Fruit fly (Drosophila melanogaster) whole organism, prepupa: ENCODE data around the gene CG4074.
A peak's percentile ranks its signal among the peaks of the same experiment; 100 is the strongest.

ENCODE experiments used
- Blimp-1 ChIP-seq: fragments of 200-800 bp; sonication (Bioruptor generic); optimal IDR thresholded peaks from 3 replicates; lab custom pipeline; 2017; ENCODE audit warnings: missing biosample characterization, missing genetic modification characterization, mild to moderate bottlenecking, moderate library complexity, missing genetic modification reagents
- CG10631 ChIP-seq: fragments of 200-800 bp; sonication (Bioruptor generic); optimal IDR thresholded peaks from 2 replicates; lab custom pipeline; 2016; ENCODE audit warnings: missing biosample characterization, missing genetic modification characterization
- CG10669 ChIP-seq: fragments of 200-800 bp; sonication (Bioruptor generic); optimal IDR thresholded peaks from 3 replicates; lab custom pipeline; 2018; ENCODE audit warnings: missing biosample characterization, mild to moderate bottlenecking, missing genetic modification characterization, moderate library complexity
- CG11762 ChIP-seq: fragments of 200-800 bp; sonication (Bioruptor generic); optimal IDR thresholded peaks from 3 replicates; lab custom pipeline; 2016; ENCODE audit warnings: missing biosample characterization, missing genetic modification characterization; ENCODE audit not compliant: insufficient read depth
- CG16779 ChIP-seq: fragments of 200-800 bp; sonication (Bioruptor generic); optimal IDR thresholded peaks from 3 replicates; lab custom pipeline; 2017; ENCODE audit warnings: missing biosample characterization, mild to moderate bottlenecking, missing genetic modification characterization
- CG3032 ChIP-seq: fragments of 200-800 bp; optimal IDR thresholded peaks from 2 replicates; lab custom pipeline; 2019; ENCODE audit warnings: missing biosample characterization, mild to moderate bottlenecking, missing genetic modification characterization, moderate library complexity
- CG32006 ChIP-seq: fragments of 200-800 bp; sonication (Bioruptor generic); optimal IDR thresholded peaks from 3 replicates; lab custom pipeline; 2017; ENCODE audit warnings: missing biosample characterization, mild to moderate bottlenecking, missing genetic modification characterization
- CG34406 ChIP-seq: fragments of 200-800 bp; sonication (Bioruptor generic); optimal IDR thresholded peaks from 3 replicates; lab custom pipeline; 2016; ENCODE audit warnings: missing biosample characterization, missing genetic modification characterization
- CG3919 ChIP-seq: fragments of 200-800 bp; sonication (Bioruptor generic); optimal IDR thresholded peaks from 3 replicates; lab custom pipeline; 2016; ENCODE audit warnings: missing biosample characterization, missing genetic modification characterization
- CG4318 ChIP-seq: fragments of 200-800 bp; sonication (Bioruptor generic); optimal IDR thresholded peaks from 3 replicates; lab custom pipeline; 2017; ENCODE audit warnings: missing biosample characterization, mild to moderate bottlenecking, missing genetic modification characterization
- CG6163 ChIP-seq: fragments of 200-800 bp; sonication (Bioruptor generic); IDR thresholded peaks from 3 replicates; pipeline ENCODE4 v1.3.6; 2022; ENCODE audit warnings: missing biosample characterization, missing genetic modification characterization
- CG6276 ChIP-seq: fragments of 200-800 bp; sonication (Bioruptor generic); optimal IDR thresholded peaks from 2 replicates; lab custom pipeline; 2017; ENCODE audit warnings: missing biosample characterization, mild to moderate bottlenecking, missing genetic modification characterization
- CG6792 ChIP-seq: fragments of 200-800 bp; sonication (Bioruptor generic); optimal IDR thresholded peaks from 3 replicates; lab custom pipeline; 2016; ENCODE audit warnings: missing biosample characterization, missing genetic modification characterization
- CG6854 ChIP-seq: fragments of 200-800 bp; sonication (Bioruptor generic); optimal IDR thresholded peaks from 2 replicates; lab custom pipeline; 2017; ENCODE audit warnings: missing biosample characterization, mild to moderate bottlenecking, missing genetic modification characterization
- CG8119 ChIP-seq: fragments of 200-800 bp; sonication (Bioruptor generic); IDR thresholded peaks from 3 replicates; pipeline ENCODE4 v1.3.6; 2022; ENCODE audit warnings: missing biosample characterization, missing genetic modification characterization
- CG8319 ChIP-seq: fragments of 200-800 bp; sonication (Bioruptor generic); optimal IDR thresholded peaks from 3 replicates; lab custom pipeline; 2016; ENCODE audit warnings: missing biosample characterization, missing genetic modification characterization
- CG8632 ChIP-seq: fragments of 200-800 bp; sonication (Bioruptor generic); optimal IDR thresholded peaks from 3 replicates; lab custom pipeline; 2016; ENCODE audit warnings: missing biosample characterization, missing genetic modification characterization
- CG9139 ChIP-seq: fragments of 200-800 bp; sonication (Bioruptor generic); optimal IDR thresholded peaks from 3 replicates; lab custom pipeline; 2017; ENCODE audit warnings: missing biosample characterization, mild to moderate bottlenecking, missing genetic modification characterization
- Eip78C ChIP-seq: fragments of 200-800 bp; sonication (Bioruptor generic); peaks from one replicate; lab custom pipeline; 2016; ENCODE audit warnings: missing biosample characterization, missing genetic modification characterization
- Eip93F ChIP-seq: fragments of 200-800 bp; sonication (Bioruptor generic); optimal IDR thresholded peaks from 2 replicates; lab custom pipeline; 2016; ENCODE audit warnings: missing biosample characterization, mild to moderate bottlenecking, missing genetic modification characterization
- Ets21C ChIP-seq: fragments of 200-800 bp; sonication (Bioruptor generic); optimal IDR thresholded peaks from 3 replicates; lab custom pipeline; 2016; ENCODE audit warnings: missing biosample characterization, missing genetic modification characterization
- Ets96B ChIP-seq: fragments of 200-800 bp; optimal IDR thresholded peaks from 2 replicates; lab custom pipeline; 2019; ENCODE audit warnings: missing biosample characterization, mild to moderate bottlenecking, missing genetic modification characterization, moderate library complexity
- Gug ChIP-seq: fragments of 200-800 bp; sonication (Bioruptor generic); IDR thresholded peaks from 2 replicates; pipeline ENCODE4 v1.3.6; 2022; ENCODE audit warnings: missing biosample characterization, missing genetic modification characterization
- Hr38 ChIP-seq: sonication (Bioruptor generic); optimal IDR thresholded peaks from 2 replicates; lab custom pipeline; 2016; ENCODE audit warnings: missing biosample characterization, missing genetic modification characterization
- Hr39 ChIP-seq: fragments of 200-800 bp; sonication (Bioruptor generic); optimal IDR thresholded peaks from 2 replicates; lab custom pipeline; 2016; ENCODE audit warnings: missing biosample characterization, missing genetic modification characterization
- Hr4 ChIP-seq: fragments of 200-800 bp; sonication (Bioruptor generic); optimal IDR thresholded peaks from 3 replicates; lab custom pipeline; 2016; ENCODE audit warnings: missing biosample characterization, missing genetic modification characterization
- Lpt ChIP-seq: fragments of 200-800 bp; sonication (Bioruptor generic); optimal IDR thresholded peaks from 3 replicates; lab custom pipeline; 2016; ENCODE audit warnings: missing biosample characterization, missing genetic modification characterization
- Met ChIP-seq: fragments of 200-800 bp; sonication (Bioruptor generic); optimal IDR thresholded peaks from 3 replicates; lab custom pipeline; 2016; ENCODE audit warnings: missing biosample characterization, missing genetic modification characterization
- OdsH ChIP-seq: fragments of 200-800 bp; sonication (Bioruptor generic); optimal IDR thresholded peaks from 3 replicates; lab custom pipeline; 2016; ENCODE audit warnings: missing biosample characterization, missing genetic modification characterization
- Smox ChIP-seq: fragments of 200-800 bp; sonication (Bioruptor generic); optimal IDR thresholded peaks from 3 replicates; lab custom pipeline; 2016; ENCODE audit warnings: missing biosample characterization, missing genetic modification characterization
- Sox102F ChIP-seq: fragments of 200-800 bp; sonication (Bioruptor generic); optimal IDR thresholded peaks from 2 replicates; lab custom pipeline; 2016; ENCODE audit warnings: missing biosample characterization, mild to moderate bottlenecking, missing genetic modification characterization
- Sox14 ChIP-seq: fragments of 200-800 bp; sonication (Bioruptor generic); optimal IDR thresholded peaks from 3 replicates; lab custom pipeline; 2016; ENCODE audit warnings: missing biosample characterization, missing genetic modification characterization
- achi ChIP-seq: fragments of 200-800 bp; sonication (Bioruptor generic); optimal IDR thresholded peaks from 3 replicates; lab custom pipeline; 2016; ENCODE audit warnings: missing biosample characterization, missing genetic modification characterization
- cyc ChIP-seq: fragments of 200-800 bp; sonication (Bioruptor generic); optimal IDR thresholded peaks from 3 replicates; lab custom pipeline; 2016; ENCODE audit warnings: missing biosample characterization, missing genetic modification characterization
- dsx ChIP-seq: fragments of 200-800 bp; optimal IDR thresholded peaks from 3 replicates; lab custom pipeline; 2019; ENCODE audit warnings: missing biosample characterization, mild to moderate bottlenecking, missing genetic modification characterization, moderate library complexity; ENCODE audit not compliant: poor library complexity, severe bottlenecking
- eg ChIP-seq: fragments of 200-800 bp; sonication (Bioruptor generic); IDR thresholded peaks from 3 replicates; pipeline ENCODE4 v1.3.6; 2022; ENCODE audit warnings: missing biosample characterization, missing genetic modification characterization
- fd59A ChIP-seq: fragments of 200-800 bp; sonication (Bioruptor generic); optimal IDR thresholded peaks from 2 replicates; lab custom pipeline; 2017; ENCODE audit warnings: missing biosample characterization, mild to moderate bottlenecking, missing genetic modification characterization, missing genetic modification reagents
- fd85E ChIP-seq: fragments of 200-800 bp; sonication (Bioruptor generic); optimal IDR thresholded peaks from 3 replicates; lab custom pipeline; 2016; ENCODE audit warnings: missing biosample characterization, missing genetic modification characterization
- fkh ChIP-seq: fragments of 200-800 bp; sonication (Bioruptor generic); optimal IDR thresholded peaks from 3 replicates; lab custom pipeline; 2017; ENCODE audit warnings: missing biosample characterization, mild to moderate bottlenecking, missing genetic modification characterization, moderate library complexity
- lz ChIP-seq: fragments of 200-800 bp; sonication (Bioruptor generic); optimal IDR thresholded peaks from 3 replicates; lab custom pipeline; 2016; ENCODE audit warnings: missing biosample characterization, missing genetic modification characterization
- net ChIP-seq: fragments of 200-800 bp; sonication (Bioruptor generic); optimal IDR thresholded peaks from 3 replicates; lab custom pipeline; 2016; ENCODE audit warnings: missing biosample characterization, missing genetic modification characterization
- salr ChIP-seq, 2 experiments: fragments of 200-800 bp; sonication (Bioruptor generic); optimal IDR thresholded peaks; 3 replicates each; lab custom pipeline; 2016 to 2018; ENCODE audit warnings: missing biosample characterization in 2 of 2, missing genetic modification characterization in 2 of 2, mild to moderate bottlenecking in 1 of 2
- spab ChIP-seq: fragments of 200-800 bp; sonication (Bioruptor generic); optimal IDR thresholded peaks from 2 replicates; lab custom pipeline; 2017; ENCODE audit warnings: missing biosample characterization, mild to moderate bottlenecking, missing genetic modification characterization, missing genetic modification reagents
- svp ChIP-seq: fragments of 200-800 bp; sonication (Bioruptor generic); peaks from one replicate; lab custom pipeline; 2016; ENCODE audit warnings: missing biosample characterization, missing genetic modification characterization
- topi ChIP-seq: fragments of 200-800 bp; sonication (Bioruptor generic); optimal IDR thresholded peaks from 3 replicates; lab custom pipeline; 2016; ENCODE audit warnings: missing biosample characterization, missing genetic modification characterization
- vri ChIP-seq: fragments of 200-800 bp; sonication (Bioruptor generic); optimal IDR thresholded peaks from 3 replicates; lab custom pipeline; 2016; ENCODE audit warnings: missing biosample characterization, mild to moderate bottlenecking, missing genetic modification characterization

CG4074 gene

DNA sequence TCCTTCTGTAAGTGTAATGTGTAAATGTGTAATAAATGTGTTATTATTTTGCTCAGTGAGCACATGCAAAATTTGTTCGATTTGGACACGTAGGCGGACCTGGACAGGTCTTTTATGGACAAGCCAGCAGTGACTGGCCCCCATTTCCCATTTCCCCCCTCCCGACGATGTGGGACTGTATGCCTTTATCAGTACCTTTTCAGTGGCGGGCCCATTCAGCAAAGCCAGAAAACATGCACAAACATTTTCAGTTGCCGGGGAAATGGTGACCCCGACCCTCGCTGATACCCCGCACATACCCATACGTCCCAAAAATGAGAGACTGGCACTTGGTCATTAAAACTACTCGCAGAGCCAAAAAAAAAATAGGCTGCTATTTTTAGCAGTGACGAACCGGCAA lies 33.0 kb downstream of the CG4074 start:
- no peak for TF ChIP-seq CG9139
- no peak for TF ChIP-seq CG6792 (GFP tag; lab: Kevin White, UChicago)
- TF ChIP-seq CG8119 = 0 out of 3 replicates have a peak, but pooled peaks have one; percentile 0
- TF ChIP-seq CG8319 = peak; percentile 21
- no peak for TF ChIP-seq CG6854
- peak; percentile 2 for TF ChIP-seq svp (GFP tag; lab: Kevin White, UChicago)
- no peak for TF ChIP-seq topi (GFP tag; lab: Kevin White, UChicago)
- no peak for TF ChIP-seq CG6163 (GFP tag; lab: Robert Waterston, UW)
- TF ChIP-seq CG8632 (GFP tag; lab: Kevin White, UChicago) = no peak
- no peak for TF ChIP-seq Gug (GFP tag; lab: Robert Waterston, UW)

DNA sequence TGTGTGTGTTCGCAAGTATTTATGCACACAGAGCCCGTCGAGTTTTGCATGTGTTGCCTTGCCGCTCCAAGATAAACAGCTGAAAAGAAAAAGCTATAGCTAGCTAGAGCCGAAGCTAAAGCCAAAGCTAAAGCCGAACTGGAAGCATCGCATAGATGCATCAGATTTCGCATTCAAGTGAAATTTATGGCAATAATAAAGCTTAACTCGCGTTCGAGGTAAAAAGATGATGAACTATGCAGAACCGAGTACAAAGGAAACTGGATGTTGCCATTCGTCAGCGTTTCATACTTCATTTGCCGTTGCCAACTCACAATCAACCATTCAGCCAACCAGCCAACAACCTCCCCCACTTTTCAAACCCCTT lies 35.1 kb downstream of the CG4074 start:
- TF ChIP-seq CG8632 (GFP tag; lab: Kevin White, UChicago) (no peak), Blimp-1 (no peak), CG10669 (GFP tag; lab: Kevin White, UChicago) (no peak), vri (GFP tag; lab: Kevin White, UChicago) (no peak), CG34406 (GFP tag; lab: Kevin White, UChicago) (no peak), fd59A (GFP tag; lab: Kevin White, UChicago) (no peak), Eip78C (peak; percentile 23), achi (GFP tag; lab: Kevin White, UChicago) (no peak)

DNA sequence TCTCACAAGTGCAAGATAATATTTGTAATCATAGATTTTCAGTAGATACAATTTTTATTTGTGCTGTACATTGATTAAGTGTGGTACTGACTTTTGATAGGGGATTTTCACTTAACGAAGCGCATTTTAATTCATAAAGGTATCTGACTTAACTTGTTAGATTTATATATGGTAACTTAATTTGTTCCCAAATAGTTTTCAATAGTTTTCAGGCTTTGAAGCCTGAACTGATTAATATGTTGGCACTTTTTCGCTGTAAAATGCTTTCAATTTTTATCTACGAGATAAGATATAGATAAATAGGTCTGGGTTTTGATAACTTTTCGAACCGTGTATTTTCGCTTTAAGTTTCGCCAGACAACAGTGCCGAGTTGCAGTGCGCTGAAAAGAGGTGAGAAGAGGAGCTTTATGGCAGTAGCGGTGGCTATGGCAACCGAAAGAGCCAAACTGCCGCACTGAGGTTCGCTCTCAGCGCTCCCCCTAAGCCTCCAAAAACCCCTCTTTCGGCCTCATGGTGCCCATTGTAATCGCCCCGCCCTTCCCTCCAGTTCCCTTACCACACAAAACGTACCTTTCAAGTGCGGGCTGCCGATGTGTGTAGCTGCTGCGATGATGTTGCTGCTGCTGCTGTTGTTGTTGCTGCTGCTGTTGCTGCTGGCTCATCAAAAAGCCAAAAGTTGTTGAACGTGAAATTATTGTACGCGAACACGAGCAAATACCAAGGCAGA lies 35.6 kb downstream of the CG4074 start:
- peak; percentile 76 for TF ChIP-seq Eip78C
- no peak for TF ChIP-seq Ets96B
- TF ChIP-seq salr (GFP tag; optimal IDR thresholded peaks at IDR 0.05; lab: Kevin White, UChicago) = no peak
- TF ChIP-seq CG8119 = 0 out of 3 replicates have a peak, but pooled peaks have one; percentile 25
- TF ChIP-seq Lpt (GFP tag; lab: Kevin White, UChicago) = peak; percentile 15
- peak; percentile 5 for TF ChIP-seq CG10631 (GFP tag; lab: Kevin White, UChicago)
- TF ChIP-seq lz (GFP tag; lab: Kevin White, UChicago) = no peak
- peak; percentile 36 for TF ChIP-seq dsx (GFP tag; lab: Kevin White, UChicago)
- peak; percentile 17 for TF ChIP-seq Hr39 (GFP tag; lab: Kevin White, UChicago)
- no peak for TF ChIP-seq fd59A (GFP tag; lab: Kevin White, UChicago)
- peak; percentile 51 for TF ChIP-seq CG32006 (GFP tag; lab: Kevin White, UChicago)
- no peak for TF ChIP-seq cyc
- TF ChIP-seq net (GFP tag; lab: Kevin White, UChicago) = no peak
- TF ChIP-seq CG11762 = no peak
- peak; percentile 70 for TF ChIP-seq svp (GFP tag; lab: Kevin White, UChicago)
- TF ChIP-seq Blimp-1 = no peak
- TF ChIP-seq fkh (GFP tag; lab: Kevin White, UChicago) = no peak
- peak; percentile 18 for TF ChIP-seq Sox14
- TF ChIP-seq Sox102F (GFP tag; lab: Kevin White, UChicago) = peak; percentile 27
- TF ChIP-seq spab (GFP tag; lab: Kevin White, UChicago) = no peak
- peak; percentile 65 for TF ChIP-seq CG6854
- no peak for TF ChIP-seq CG6792 (GFP tag; lab: Kevin White, UChicago)
- 0 out of 3 replicates have a peak, but pooled peaks have one; percentile 24 for TF ChIP-seq eg (GFP tag; lab: Robert Waterston, UW)
- no peak for TF ChIP-seq Met
- TF ChIP-seq CG3032 (tag; lab: Kevin White, UChicago) = no peak
- no peak for TF ChIP-seq CG3919 (GFP tag; lab: Kevin White, UChicago)
- TF ChIP-seq fd85E = no peak
- no peak for TF ChIP-seq Eip93F
- no peak for TF ChIP-seq CG6276 (GFP tag; lab: Kevin White, UChicago)
- TF ChIP-seq CG16779 (tag; lab: Kevin White, UChicago) = no peak
- 0 out of 3 replicates have a peak, but pooled peaks have one; percentile 7 for TF ChIP-seq CG6163 (GFP tag; lab: Robert Waterston, UW)
- no peak for TF ChIP-seq Hr38 (GFP tag; lab: Kevin White, UChicago)
- no peak for TF ChIP-seq Ets21C (GFP tag; lab: Kevin White, UChicago)
- peak; percentile 45 for TF ChIP-seq OdsH (GFP tag; lab: Kevin White, UChicago)
- no peak for TF ChIP-seq CG8319
- TF ChIP-seq CG4318 (GFP tag; lab: Kevin White, UChicago) = no peak
- TF ChIP-seq CG8632 (GFP tag; lab: Kevin White, UChicago) = no peak
- peak; percentile 39 for TF ChIP-seq Hr4 (GFP tag; lab: Kevin White, UChicago)
- TF ChIP-seq topi (GFP tag; lab: Kevin White, UChicago) = peak; percentile 36
- no peak for TF ChIP-seq Smox (GFP tag; lab: Kevin White, UChicago)
